Fruit fly (Drosophila melanogaster): ENCODE results near the gene CG7341.

The CG7341 gene

dm6 chr3L:18124138-18124537 is 11.4 kb downstream of the CG7341 start:
- peak; percentile 90 for TF ChIP-seq Dfd (GFP tag; optimal IDR thresholded peaks at IDR 0.05)
- TF ChIP-seq br (GFP tag; optimal IDR thresholded peaks at IDR 0.05), result no peak

- TF ChIP-seq tai (GFP tag; optimal IDR thresholded peaks at IDR 0.05) (no peak), Dif (GFP tag; optimal IDR thresholded peaks at IDR 0.05; ENCODE audit: partially characterized antibody) (no peak), Vsx2 (GFP tag; optimal IDR thresholded peaks at IDR 0.05; ENCODE audit: partially characterized antibody) (no peak)
Measured at dm6 chr3L:18132589-18132988, 19.8 kb downstream of the CG7341 start, which contains the start of gene Cyp312a1. TSS of gene Cyp312a1 (minus strand) at chr3L:18132689.

- TF ChIP-seq pan (optimal IDR thresholded peaks at IDR 0.05), result no peak
- TF ChIP-seq tai (GFP tag; optimal IDR thresholded peaks at IDR 0.05), result no peak
- no peak for TF ChIP-seq Vsx2 (GFP tag; optimal IDR thresholded peaks at IDR 0.05; ENCODE audit: partially characterized antibody)
- no peak for TF ChIP-seq CG32264 (GFP tag; optimal IDR thresholded peaks at IDR 0.05)
- no peak for TF ChIP-seq Dfd (GFP tag; optimal IDR thresholded peaks at IDR 0.05)
- no peak for TF ChIP-seq N (GFP tag; optimal IDR thresholded peaks at IDR 0.05)
- peak; percentile 46 for TF ChIP-seq h (GFP tag; optimal IDR thresholded peaks at IDR 0.05)
- no peak for TF ChIP-seq Dif (GFP tag; optimal IDR thresholded peaks at IDR 0.05; ENCODE audit: partially characterized antibody)
- no peak for TF ChIP-seq Hr83 (GFP tag; optimal IDR thresholded peaks at IDR 0.05; ENCODE audit: poor library complexity, severe bottlenecking)
- TF ChIP-seq brk (GFP tag; optimal IDR thresholded peaks at IDR 0.05), result no peak
- peak; percentile 33 for TF ChIP-seq Sp1 (GFP tag; optimal IDR thresholded peaks at IDR 0.05)
- TF ChIP-seq HLH106 (tag; optimal IDR thresholded peaks at IDR 0.05), result peak; percentile 39
- TF ChIP-seq sv (GFP tag; optimal IDR thresholded peaks at IDR 0.05), result no peak
- peak; percentile 23 for TF ChIP-seq rgr (GFP tag; optimal IDR thresholded peaks at IDR 0.05)
- TF ChIP-seq Rel (GFP tag; optimal IDR thresholded peaks at IDR 0.05), result no peak
- no peak for TF ChIP-seq Rel (tag; optimal IDR thresholded peaks at IDR 0.05)
- peak; percentile 63 for TF ChIP-seq woc (GFP tag; optimal IDR thresholded peaks at IDR 0.05)
- no peak for TF ChIP-seq CrebA (GFP tag; optimal IDR thresholded peaks at IDR 0.05; ENCODE audit: borderline replicate concordance)
- no peak for TF ChIP-seq Jra (GFP tag; optimal IDR thresholded peaks at IDR 0.05)
- no peak for TF ChIP-seq Hr78 (GFP tag; optimal IDR thresholded peaks at IDR 0.05)
- TF ChIP-seq OdsH (GFP tag; optimal IDR thresholded peaks at IDR 0.05), result peak; percentile 27
- no peak for TF ChIP-seq Hnf4 (GFP tag; optimal IDR thresholded peaks at IDR 0.05)
- peak; percentile 41 for TF ChIP-seq psq (GFP tag; optimal IDR thresholded peaks at IDR 0.05)
- no peak for TF ChIP-seq CG9705 (GFP tag; optimal IDR thresholded peaks at IDR 0.05)
- TF ChIP-seq ey (GFP tag; optimal IDR thresholded peaks at IDR 0.05), result no peak
- no peak for TF ChIP-seq dl (GFP tag; optimal IDR thresholded peaks at IDR 0.05; ENCODE audit: insufficient read depth in 1 of 2, partially characterized antibody in 2 of 2)
- TF ChIP-seq br (GFP tag; optimal IDR thresholded peaks at IDR 0.05), result no peak
- no peak for TF ChIP-seq foxo (GFP tag; optimal IDR thresholded peaks at IDR 0.05)
- no peak for TF ChIP-seq jim (GFP tag; optimal IDR thresholded peaks at IDR 0.05)
- TF ChIP-seq lola (GFP tag; optimal IDR thresholded peaks at IDR 0.05), result no peak
- TF ChIP-seq Abd-B (GFP tag; optimal IDR thresholded peaks at IDR 0.05), result no peak
- TF ChIP-seq fru (GFP tag; optimal IDR thresholded peaks at IDR 0.05), result peak; percentile 8
Measured at dm6 chr3L:18137197-18137596, 24.4 kb downstream of the CG7341 start.

dm6 chr3L:18138280-18138679 is 25.5 kb downstream of the CG7341 start:
- TF ChIP-seq Vsx2 (GFP tag; optimal IDR thresholded peaks at IDR 0.05; ENCODE audit: partially characterized antibody), result no peak
- no peak for TF ChIP-seq Dfd (GFP tag; optimal IDR thresholded peaks at IDR 0.05)
- TF ChIP-seq HLH106 (tag; optimal IDR thresholded peaks at IDR 0.05), result no peak
- no peak for TF ChIP-seq Hnf4 (GFP tag; optimal IDR thresholded peaks at IDR 0.05)
- TF ChIP-seq N (GFP tag; optimal IDR thresholded peaks at IDR 0.05), result no peak
- no peak for TF ChIP-seq psq (GFP tag; optimal IDR thresholded peaks at IDR 0.05)
- no peak for TF ChIP-seq dl (GFP tag; optimal IDR thresholded peaks at IDR 0.05; ENCODE audit: insufficient read depth in 1 of 2, partially characterized antibody in 2 of 2)
- no peak for TF ChIP-seq ey (GFP tag; optimal IDR thresholded peaks at IDR 0.05)
- TF ChIP-seq pan (optimal IDR thresholded peaks at IDR 0.05), result no peak
- TF ChIP-seq lola (GFP tag; optimal IDR thresholded peaks at IDR 0.05), result no peak
- no peak for TF ChIP-seq GATAd (GFP tag; optimal IDR thresholded peaks at IDR 0.05)
- TF ChIP-seq dsf (GFP tag; optimal IDR thresholded peaks at IDR 0.05; ENCODE audit: borderline replicate concordance), result no peak
- TF ChIP-seq br (GFP tag; optimal IDR thresholded peaks at IDR 0.05), result no peak
- TF ChIP-seq sage (GFP tag; optimal IDR thresholded peaks at IDR 0.05), result no peak
- TF ChIP-seq usp (GFP tag; optimal IDR thresholded peaks at IDR 0.05), result no peak
- no peak for TF ChIP-seq Myc (optimal IDR thresholded peaks at IDR 0.05)
- TF ChIP-seq Sp1 (GFP tag; optimal IDR thresholded peaks at IDR 0.05), result no peak
- no peak for TF ChIP-seq Dif (GFP tag; optimal IDR thresholded peaks at IDR 0.05; ENCODE audit: partially characterized antibody)
- TF ChIP-seq sv (GFP tag; optimal IDR thresholded peaks at IDR 0.05), result no peak
- TF ChIP-seq CG32264 (GFP tag; optimal IDR thresholded peaks at IDR 0.05), result no peak
